Worm (Caenorhabditis elegans) whole organism, L2 larva: ENCODE data around the gene vps-45.

Source experiments
- F13H6.1 ChIP-seq: sonication (generic microtip); optimal IDR thresholded peaks from 2 replicates; lab custom pipeline; 2016; ENCODE audit warnings: missing genetic modification characterization, missing compliant biosample characterization
- ama-1 ChIP-seq: fragments of 150-350 bp; optimal IDR thresholded peaks from 2 replicates; lab custom pipeline; 2018; ENCODE audit warnings: inconsistent platforms
- lsy-2 ChIP-seq, 2 experiments: fragments of 150-350 bp in 1 of 2; sonication (generic microtip) in 1 of 2; optimal IDR thresholded peaks; 2 replicates each; lab custom pipeline; 2014 to 2017; ENCODE audit warnings: missing biosample characterization in 2 of 2, missing genetic modification characterization in 2 of 2
- nhr-237 ChIP-seq: fragments of 150-350 bp; optimal IDR thresholded peaks from 2 replicates; lab custom pipeline; 2014; ENCODE audit warnings: missing biosample characterization, missing genetic modification characterization
- nhr-25 ChIP-seq: fragments of 150-350 bp; sonication (generic microtip); optimal IDR thresholded peaks from 3 replicates; lab custom pipeline; 2014; ENCODE audit warnings: missing biosample characterization, missing genetic modification characterization
- unc-39 ChIP-seq: fragments of 150-350 bp; optimal IDR thresholded peaks from 2 replicates; lab custom pipeline; 2014; ENCODE audit warnings: missing biosample characterization, missing genetic modification characterization
- unc-55 ChIP-seq: fragments of 150-350 bp; sonication (generic microtip); optimal IDR thresholded peaks from 3 replicates; lab custom pipeline; 2014; ENCODE audit warnings: missing biosample characterization, missing genetic modification reagents, missing genetic modification characterization

ce11 chrX:982598-982997 lies 8.0 kb upstream of the vps-45 start:
- TF ChIP-seq nhr-237 (tag; lab: Kevin White, UChicago), result no peak
- no peak for TF ChIP-seq ama-1 (lab: Kevin White, UChicago)
- no peak for TF ChIP-seq lsy-2 (tag; optimal IDR thresholded peaks at IDR 0.05; lab: Kevin White, UChicago)
- TF ChIP-seq unc-39 (tag; lab: Kevin White, UChicago), result no peak
- no peak for TF ChIP-seq unc-55 (GFP tag; lab: Kevin White, UChicago)
- TF ChIP-seq nhr-25, result no peak
- TF ChIP-seq F13H6.1 (tag; lab: Kevin White, UChicago), result no peak
